Worm (Caenorhabditis elegans) whole organism, early embryonic: ENCODE measurements around the gene EEED8.12.

ENCODE experiments used
- B0310.2 ChIP-seq: sonication (generic microtip); optimal IDR thresholded peaks from 2 replicates; lab custom pipeline; 2016; ENCODE audit warnings: mild to moderate bottlenecking, missing genetic modification characterization, missing compliant biosample characterization
- F13C5.2 ChIP-seq: sonication (generic microtip); optimal IDR thresholded peaks from 2 replicates; lab custom pipeline; 2017; ENCODE audit warnings: mild to moderate bottlenecking, missing genetic modification characterization, inconsistent platforms, missing compliant biosample characterization
- aly-1 ChIP-seq: sonication (generic microtip); optimal IDR thresholded peaks from 2 replicates; lab custom pipeline; 2016; ENCODE audit warnings: missing genetic modification characterization, missing compliant biosample characterization
- ama-1 ChIP-seq: fragments of 150-350 bp; optimal IDR thresholded peaks from 2 replicates; lab custom pipeline; 2014
- ceh-13 ChIP-seq: fragments of 200-800 bp; sonication (Bioruptor generic); optimal IDR thresholded peaks from 2 replicates; lab custom pipeline; 2018; ENCODE audit warnings: mild to moderate bottlenecking, missing genetic modification characterization, missing compliant biosample characterization
- ceh-36 ChIP-seq: sonication (generic microtip); optimal IDR thresholded peaks from 2 replicates; lab custom pipeline; 2016; ENCODE audit warnings: missing genetic modification characterization, inconsistent platforms, missing compliant biosample characterization
- ets-7 ChIP-seq: sonication (generic microtip); optimal IDR thresholded peaks from 2 replicates; lab custom pipeline; 2016; ENCODE audit warnings: missing genotype, missing genetic modification characterization, missing compliant biosample characterization
- flt-1 ChIP-seq: fragments of 200-800 bp; sonication (Bioruptor generic); IDR thresholded peaks from 2 replicates; pipeline ENCODE4 v1.3.6; 2022; ENCODE audit warnings: missing genetic modification characterization, missing compliant biosample characterization
- hmbx-1 ChIP-seq: sonication (generic microtip); optimal IDR thresholded peaks from 2 replicates; lab custom pipeline; 2016; ENCODE audit warnings: mild to moderate bottlenecking, missing genetic modification characterization, missing compliant biosample characterization
- hmg-4 ChIP-seq: fragments of 200-800 bp; sonication (Bioruptor generic); optimal IDR thresholded peaks from 2 replicates; lab custom pipeline; 2018; ENCODE audit warnings: mild to moderate bottlenecking, missing genetic modification characterization, missing compliant biosample characterization
- hnd-1 ChIP-seq: sonication (generic microtip); optimal IDR thresholded peaks from 2 replicates; lab custom pipeline; 2016; ENCODE audit warnings: missing genetic modification characterization, missing compliant biosample characterization
- pes-1 ChIP-seq: fragments of 200-800 bp; sonication (Bioruptor generic); IDR thresholded peaks from 2 replicates; pipeline ENCODE4 v1.3.6; 2022; ENCODE audit warnings: missing genetic modification reagents, missing genetic modification characterization, missing compliant biosample characterization
- scrt-1 ChIP-seq: fragments of 200-800 bp; sonication (Bioruptor generic); IDR thresholded peaks from 2 replicates; pipeline ENCODE4 v1.3.6; 2022; ENCODE audit warnings: missing genetic modification characterization, missing compliant biosample characterization
- sea-1 ChIP-seq: fragments of 200-800 bp; sonication (Bioruptor generic); conservative IDR thresholded peaks from 2 replicates; pipeline ENCODE4 v1.3.6; 2022; ENCODE audit warnings: missing genetic modification characterization, missing compliant biosample characterization
- tbx-11 ChIP-seq: fragments of 200-800 bp; sonication (Bioruptor generic); IDR thresholded peaks from 2 replicates; pipeline ENCODE4 v1.3.6; 2022; ENCODE audit warnings: missing genetic modification characterization, missing compliant biosample characterization
- tbx-37 ChIP-seq: fragments of 200-800 bp; sonication (Bioruptor generic); conservative IDR thresholded peaks from 2 replicates; pipeline ENCODE4 v1.3.6; 2022; ENCODE audit warnings: missing genetic modification reagents, missing genetic modification characterization, missing compliant biosample characterization
- tra-4 ChIP-seq: sonication (generic microtip); optimal IDR thresholded peaks from 2 replicates; lab custom pipeline; 2017; ENCODE audit warnings: missing genetic modification characterization, missing compliant biosample characterization

EEED8.12 gene

ce11 chrII:5407548-5407947 is 1.3 kb downstream of the EEED8.12 start, which contains the start of gene clec-141:
Gene clec-141, minus strand, starts transcription at chrII:5407648.
- no peak for TF ChIP-seq F13C5.2 (tag; lab: Kevin White, UChicago)
- no peak for TF ChIP-seq tra-4
- no peak for TF ChIP-seq ceh-36 (tag; lab: Kevin White, UChicago)
- no peak for TF ChIP-seq hmg-4 (GFP tag; lab: Kevin White, UChicago)
- TF ChIP-seq sea-1 = no peak

ce11 chrII:5399201-5399600 is 9.6 kb downstream of the EEED8.12 start, which contains the start of gene mog-5:
Gene mog-5, plus strand, starts transcription at chrII:5399538.
- TF ChIP-seq sea-1 (0 out of 2 replicates have a peak, but pooled peaks have one; percentile 55), hnd-1 (tag; lab: Kevin White, UChicago) (no peak), flt-1 (peak; percentile 65), tbx-37 (GFP tag; lab: Robert Waterston, UW) (no peak), ceh-13 (GFP tag; lab: Kevin White, UChicago) (peak; percentile 9), hmbx-1 (tag; lab: Kevin White, UChicago) (no peak), scrt-1 (GFP tag; lab: Robert Waterston, UW) (0 out of 2 replicates have a peak, but pooled peaks have one; percentile 46), tbx-11 (GFP tag; lab: Robert Waterston, UW) (peak; percentile 65; the same call in 1 of the 2 replicates), F13C5.2 (tag; lab: Kevin White, UChicago) (peak; percentile 83), ets-7 (tag; lab: Kevin White, UChicago) (no peak), ama-1 (lab: Kevin White, UChicago) (no peak), hmg-4 (GFP tag; lab: Kevin White, UChicago) (no peak), tra-4 (no peak), B0310.2 (tag; lab: Kevin White, UChicago) (no peak), ceh-36 (tag; lab: Kevin White, UChicago) (no peak), pes-1 (GFP tag; lab: Robert Waterston, UW) (no peak; the same call in 1 of the 2 replicates), aly-1 (tag; lab: Kevin White, UChicago) (no peak)

ce11 chrII:5398779-5399178 is 10.0 kb downstream of the EEED8.12 start, which contains the start of gene fbxl-3:
Gene fbxl-3, minus strand, starts transcription at chrII:5398902.
- TF ChIP-seq flt-1 = no peak

ce11 chrII:5395594-5395993 is 13.2 kb downstream of the EEED8.12 start, which contains the start of gene pink-1:
Gene pink-1, minus strand, starts transcription at chrII:5395694.
- TF ChIP-seq scrt-1 (GFP tag; lab: Robert Waterston, UW) (no peak), ceh-36 (tag; lab: Kevin White, UChicago) (no peak), hmg-4 (GFP tag; lab: Kevin White, UChicago) (no peak), hnd-1 (tag; lab: Kevin White, UChicago) (no peak), ama-1 (lab: Kevin White, UChicago) (no peak), aly-1 (tag; lab: Kevin White, UChicago) (no peak), pes-1 (GFP tag; lab: Robert Waterston, UW) (no peak), ceh-13 (GFP tag; lab: Kevin White, UChicago) (no peak), ets-7 (tag; lab: Kevin White, UChicago) (no peak), sea-1 (no peak), flt-1 (no peak), tra-4 (no peak), tbx-37 (GFP tag; lab: Robert Waterston, UW) (no peak)

- TF ChIP-seq ets-7 (tag; lab: Kevin White, UChicago) (no peak), tbx-37 (GFP tag; lab: Robert Waterston, UW) (no peak), tra-4 (no peak), ceh-13 (GFP tag; lab: Kevin White, UChicago) (no peak), pes-1 (GFP tag; lab: Robert Waterston, UW) (no peak), ama-1 (lab: Kevin White, UChicago) (no peak)
Measured at ce11 chrII:5393090-5393489, 15.7 kb downstream of the EEED8.12 start, which contains the start of gene brap-2. Gene brap-2, minus strand, starts transcription at chrII:5393190.

- TF ChIP-seq ceh-36 (tag; lab: Kevin White, UChicago) (no peak), ets-7 (tag; lab: Kevin White, UChicago) (no peak), ceh-13 (GFP tag; lab: Kevin White, UChicago) (no peak), sea-1 (no peak), flt-1 (no peak), pes-1 (GFP tag; lab: Robert Waterston, UW) (no peak), tbx-37 (GFP tag; lab: Robert Waterston, UW) (no peak), hnd-1 (tag; lab: Kevin White, UChicago) (no peak)
Measured at ce11 chrII:5391447-5391846, 17.4 kb downstream of the EEED8.12 start.

- peak; percentile 45; the same call in 1 of the 2 replicates for TF ChIP-seq tbx-37 (GFP tag; lab: Robert Waterston, UW)
- no peak for TF ChIP-seq tra-4
- no peak for TF ChIP-seq sea-1
- no peak for TF ChIP-seq hmg-4 (GFP tag; lab: Kevin White, UChicago)
- peak; percentile 56 for TF ChIP-seq F13C5.2 (tag; lab: Kevin White, UChicago)
- TF ChIP-seq pes-1 (GFP tag; lab: Robert Waterston, UW) = peak; percentile 66
- no peak for TF ChIP-seq hnd-1 (tag; lab: Kevin White, UChicago)
- no peak for TF ChIP-seq tbx-11 (GFP tag; lab: Robert Waterston, UW)
- TF ChIP-seq hmbx-1 (tag; lab: Kevin White, UChicago) = peak; percentile 7
- TF ChIP-seq ets-7 (tag; lab: Kevin White, UChicago) = peak; percentile 20
- no peak for TF ChIP-seq B0310.2 (tag; lab: Kevin White, UChicago)
- TF ChIP-seq ceh-36 (tag; lab: Kevin White, UChicago) = peak; percentile 30
- TF ChIP-seq scrt-1 (GFP tag; lab: Robert Waterston, UW) = no peak
- no peak for TF ChIP-seq ama-1 (lab: Kevin White, UChicago)
- TF ChIP-seq flt-1 = no peak
Measured at ce11 chrII:5389831-5390323, 18.9 kb downstream of the EEED8.12 start, which contains the start of gene ndx-6. Gene ndx-6, minus strand, starts transcription at chrII:5389881.
